Worm (Caenorhabditis elegans) whole organism, young adult: ENCODE data around the gene Y57E12B.1.

ENCODE experiments used
- B0261.1 ChIP-seq: sonication (generic microtip); optimal IDR thresholded peaks from 2 replicates; lab custom pipeline; 2016; ENCODE audit warnings: mild to moderate bottlenecking, missing genetic modification characterization, moderate library complexity, missing compliant biosample characterization
- C17E4.6 ChIP-seq: fragments of 200-800 bp; sonication (Bioruptor generic); IDR thresholded peaks from 2 replicates; pipeline ENCODE4 v1.3.6; 2022; ENCODE audit warnings: missing genetic modification reagents, missing genetic modification characterization, missing compliant biosample characterization
- D2030.7 ChIP-seq: fragments of 200-800 bp; sonication (Bioruptor generic); IDR thresholded peaks from 2 replicates; pipeline ENCODE4 v1.3.6; 2022; ENCODE audit warnings: missing genetic modification reagents, missing genetic modification characterization, missing compliant biosample characterization
- F10E7.11 ChIP-seq: sonication (generic microtip); optimal IDR thresholded peaks from 2 replicates; lab custom pipeline; 2017; ENCODE audit warnings: mild to moderate bottlenecking, missing genetic modification characterization, moderate library complexity, missing compliant biosample characterization
- F22D6.2 ChIP-seq: sonication (generic microtip); optimal IDR thresholded peaks from 2 replicates; lab custom pipeline; 2016; ENCODE audit warnings: mild to moderate bottlenecking, missing genetic modification characterization, missing compliant biosample characterization
- F37B4.10 ChIP-seq: fragments of 200-800 bp; sonication (Bioruptor generic); IDR thresholded peaks from 2 replicates; pipeline ENCODE4 v1.3.6; 2022; ENCODE audit warnings: missing genetic modification characterization, missing compliant biosample characterization
- aptf-2 ChIP-seq: fragments of 200-800 bp; sonication (Bioruptor generic); conservative IDR thresholded peaks from 2 replicates; pipeline ENCODE4 v1.3.6; 2022; ENCODE audit warnings: missing genetic modification reagents, missing genetic modification characterization, missing compliant biosample characterization
- atf-7 ChIP-seq: sonication (generic microtip); optimal IDR thresholded peaks from 2 replicates; lab custom pipeline; 2017; ENCODE audit warnings: mild to moderate bottlenecking, missing genetic modification characterization, missing compliant biosample characterization
- attf-5 ChIP-seq: fragments of 200-800 bp; sonication (Bioruptor generic); optimal IDR thresholded peaks from 2 replicates; lab custom pipeline; 2018; ENCODE audit warnings: mild to moderate bottlenecking, missing genetic modification characterization, missing compliant biosample characterization
- ccch-3 ChIP-seq: fragments of 200-800 bp; sonication (Bioruptor generic); optimal IDR thresholded peaks from 2 replicates; lab custom pipeline; 2018; ENCODE audit warnings: mild to moderate bottlenecking, missing genetic modification characterization, missing compliant biosample characterization
- cebp-1 ChIP-seq, 2 experiments: fragments of 200-800 bp in 1 of 2; sonication (Bioruptor generic) in 1 of 2; sonication (generic microtip) in 1 of 2; IDR thresholded peaks in 1 of 2; optimal IDR thresholded peaks in 1 of 2; 2 replicates each; pipeline versions ENCODE4 v1.3.6 to Lab custom; 2017 to 2022; ENCODE audit warnings: missing compliant biosample characterization in 2 of 2, missing genetic modification characterization in 2 of 2, mild to moderate bottlenecking in 1 of 2, missing genetic modification reagents in 1 of 2, moderate library complexity in 1 of 2
- ekl-4 ChIP-seq: fragments of 200-800 bp; sonication (Bioruptor generic); IDR thresholded peaks from 2 replicates; pipeline ENCODE4 v1.3.6; 2022; ENCODE audit warnings: missing genetic modification reagents, missing genetic modification characterization, missing compliant biosample characterization
- fkh-3 ChIP-seq: sonication (generic microtip); optimal IDR thresholded peaks from 2 replicates; lab custom pipeline; 2016; ENCODE audit warnings: mild to moderate bottlenecking, missing genetic modification characterization, missing compliant biosample characterization
- gei-17 ChIP-seq: fragments of 200-800 bp; sonication (Bioruptor generic); optimal IDR thresholded peaks from 2 replicates; lab custom pipeline; 2018; ENCODE audit warnings: mild to moderate bottlenecking, missing genetic modification characterization, missing compliant biosample characterization
- let-526 ChIP-seq: fragments of 200-800 bp; sonication (Bioruptor generic); IDR thresholded peaks from 2 replicates; pipeline ENCODE4 v1.3.6; 2022; ENCODE audit warnings: missing genetic modification reagents, missing genetic modification characterization, missing compliant biosample characterization
- lin-26 ChIP-seq: fragments of 200-800 bp; sonication (Bioruptor generic); IDR thresholded peaks from 2 replicates; pipeline ENCODE4 v1.3.6; 2022; ENCODE audit warnings: missing genetic modification reagents, missing genetic modification characterization, missing compliant biosample characterization
- lin-35 ChIP-seq, 3 experiments: fragments of 150-350 bp in 2 of 3; sonication (generic microtip) in 1 of 3; optimal IDR thresholded peaks; 2 replicates each; lab custom pipeline; 2014 to 2018; ENCODE audit warnings: missing biosample characterization in 3 of 3, missing genetic modification characterization in 3 of 3, missing genetic modification reagents in 3 of 3
- lin-40 ChIP-seq: sonication (generic microtip); optimal IDR thresholded peaks from 2 replicates; lab custom pipeline; 2016; ENCODE audit warnings: missing genetic modification characterization, mild to moderate bottlenecking, missing compliant biosample characterization, missing genotype, missing genetic modification reagents
- mcd-1 ChIP-seq: fragments of 200-800 bp; sonication (Bioruptor generic); IDR thresholded peaks from 2 replicates; pipeline ENCODE4 v1.3.6; 2022; ENCODE audit warnings: missing genetic modification reagents, missing genetic modification characterization, missing compliant biosample characterization
- nfyb-1 ChIP-seq: fragments of 200-800 bp; sonication (Bioruptor generic); IDR thresholded peaks from 2 replicates; pipeline ENCODE4 v1.3.6; 2022; ENCODE audit warnings: missing genetic modification reagents, missing genetic modification characterization, missing compliant biosample characterization
- nhr-27 ChIP-seq: fragments of 200-800 bp; sonication (Bioruptor generic); optimal IDR thresholded peaks from 2 replicates; lab custom pipeline; 2018; ENCODE audit warnings: mild to moderate bottlenecking, missing genetic modification characterization, moderate library complexity, missing compliant biosample characterization
- nhr-80 ChIP-seq: sonication (generic microtip); optimal IDR thresholded peaks from 2 replicates; lab custom pipeline; 2016; ENCODE audit warnings: missing genetic modification characterization, missing compliant biosample characterization
- nhr-90 ChIP-seq: sonication (generic microtip); optimal IDR thresholded peaks from 2 replicates; lab custom pipeline; 2016; ENCODE audit warnings: missing genotype, mild to moderate bottlenecking, missing genetic modification characterization, missing compliant biosample characterization
- repo-1 ChIP-seq: sonication (generic microtip); optimal IDR thresholded peaks from 2 replicates; lab custom pipeline; 2017; ENCODE audit warnings: mild to moderate bottlenecking, missing genetic modification characterization, missing compliant biosample characterization
- rpc-1 ChIP-seq, 2 experiments: fragments of 150-350 bp in 1 of 2; sonication (generic microtip) in 1 of 2; optimal IDR thresholded peaks; 2 replicates each; lab custom pipeline; 2014 to 2018; ENCODE audit warnings: missing biosample characterization in 1 of 2, missing genetic modification characterization in 1 of 2, missing genetic modification reagents in 1 of 2, missing genotype in 1 of 2
- sdz-38 ChIP-seq: sonication (generic microtip); optimal IDR thresholded peaks from 2 replicates; lab custom pipeline; 2016; ENCODE audit warnings: missing genotype, missing genetic modification characterization, missing compliant biosample characterization
- snpc-1.3 ChIP-seq: sonication (generic microtip); optimal IDR thresholded peaks from 2 replicates; lab custom pipeline; 2017; ENCODE audit warnings: missing genetic modification characterization, mild to moderate bottlenecking, missing compliant biosample characterization, antibody characterized with exemption, moderate library complexity, missing genotype, missing genetic modification reagents; ENCODE audit not compliant: insufficient read depth
- unc-130 ChIP-seq: sonication (generic microtip); optimal IDR thresholded peaks from 2 replicates; lab custom pipeline; 2016; ENCODE audit warnings: missing genetic modification reagents, missing genetic modification characterization, missing compliant biosample characterization
- zfh-2 ChIP-seq: fragments of 200-800 bp; sonication (Bioruptor generic); conservative IDR thresholded peaks from 2 replicates; pipeline ENCODE4 v1.3.6; 2022; ENCODE audit warnings: missing genetic modification reagents, missing genetic modification characterization, missing compliant biosample characterization
- ztf-18 ChIP-seq: sonication (generic microtip); optimal IDR thresholded peaks from 2 replicates; lab custom pipeline; 2016; ENCODE audit warnings: missing genotype, mild to moderate bottlenecking, missing genetic modification characterization, missing compliant biosample characterization
- ztf-25 ChIP-seq: fragments of 200-800 bp; sonication (Bioruptor generic); IDR thresholded peaks from 2 replicates; pipeline ENCODE4 v1.3.6; 2022; ENCODE audit warnings: missing genetic modification reagents, missing genetic modification characterization, missing compliant biosample characterization

The Y57E12B.1 gene

DNA sequence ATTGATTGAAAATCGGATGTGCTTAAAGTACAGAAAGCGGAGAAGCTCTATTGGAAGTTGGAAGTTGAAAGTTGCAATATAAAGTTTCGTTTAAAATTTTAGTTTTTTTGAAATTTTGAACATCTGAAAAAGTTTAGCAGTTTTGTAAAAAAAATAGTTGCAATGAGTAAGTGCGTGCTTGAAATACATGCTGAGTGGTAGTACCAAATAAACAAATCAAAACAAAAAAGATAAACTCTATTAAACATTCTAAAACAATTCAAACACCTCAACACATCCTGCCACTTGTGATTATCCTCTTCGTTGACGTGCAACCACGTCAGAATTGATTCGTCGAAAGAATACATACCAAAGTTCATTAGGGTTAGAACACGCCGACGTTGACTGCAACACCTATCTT lies 29.1 kb upstream of the Y57E12B.1 start:
- TF ChIP-seq nhr-80 (tag; lab: Kevin White, UChicago) (no peak), let-526 (GFP tag; lab: Robert Waterston, UW) (no peak), F10E7.11 (tag; lab: Kevin White, UChicago) (no peak)

DNA sequence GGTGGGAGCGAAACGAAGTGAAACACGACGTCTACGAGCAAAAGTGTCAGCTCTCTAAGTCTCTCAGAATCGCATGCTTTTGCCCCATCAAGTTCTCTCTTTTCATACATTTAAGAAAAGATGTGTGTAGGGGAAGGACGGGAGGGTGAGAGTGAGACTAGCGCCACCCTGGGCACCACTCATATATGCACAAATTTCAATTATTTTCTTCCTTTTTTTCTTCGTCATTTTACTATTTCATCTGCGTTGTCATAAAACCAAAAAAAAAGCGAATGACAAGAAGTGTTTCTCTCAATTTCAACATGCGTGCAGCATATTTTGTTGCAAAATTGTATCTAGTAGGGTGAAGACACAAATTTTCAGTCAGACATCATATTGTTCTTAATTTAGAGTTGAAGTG lies 21.7 kb upstream of the Y57E12B.1 start:
- TF ChIP-seq fkh-3 (tag; lab: Kevin White, UChicago): no peak
- no peak for TF ChIP-seq nhr-90 (tag; lab: Kevin White, UChicago)
- no peak for TF ChIP-seq D2030.7
- TF ChIP-seq atf-7 (tag; lab: Kevin White, UChicago): no peak
- TF ChIP-seq lin-40: no peak
- TF ChIP-seq lin-26: no peak
- no peak for TF ChIP-seq aptf-2 (GFP tag; lab: Robert Waterston, UW)
- no peak for TF ChIP-seq F37B4.10 (GFP tag; lab: Robert Waterston, UW)
- no peak for TF ChIP-seq rpc-1 (optimal IDR thresholded peaks at IDR 0.05; lab: Kevin White, UChicago)
- TF ChIP-seq rpc-1 (tag; optimal IDR thresholded peaks at IDR 0.05; lab: Kevin White, UChicago): no peak
- TF ChIP-seq sdz-38 (tag; lab: Kevin White, UChicago): no peak
- TF ChIP-seq B0261.1 (tag; lab: Kevin White, UChicago): no peak
- no peak for TF ChIP-seq lin-35 (GFP tag; optimal IDR thresholded peaks at IDR 0.05; lab: Kevin White, UChicago)
- TF ChIP-seq zfh-2 (GFP tag; lab: Robert Waterston, UW): no peak
- no peak for TF ChIP-seq nhr-27 (tag; lab: Kevin White, UChicago)
- no peak for TF ChIP-seq C17E4.6 (GFP tag; lab: Robert Waterston, UW)
- no peak for TF ChIP-seq gei-17 (GFP tag; lab: Kevin White, UChicago)

- TF ChIP-seq ztf-25 (GFP tag; lab: Robert Waterston, UW) (no peak), let-526 (GFP tag; lab: Robert Waterston, UW) (no peak), F22D6.2 (no peak), attf-5 (GFP tag; lab: Kevin White, UChicago) (no peak), nfyb-1 (GFP tag; lab: Robert Waterston, UW) (no peak), cebp-1 (GFP tag; IDR thresholded peaks at IDR 0.05; lab: Robert Waterston, UW) (no peak), cebp-1 (tag; optimal IDR thresholded peaks at IDR 0.05; lab: Kevin White, UChicago) (no peak), lin-35 (GFP tag; optimal IDR thresholded peaks at IDR 0.05; lab: Kevin White, UChicago) (no peak), snpc-1.3 (tag; lab: Kevin White, UChicago) (no peak), ekl-4 (GFP tag; lab: Robert Waterston, UW) (no peak), ztf-18 (tag; lab: Kevin White, UChicago) (no peak)
These were observed 19.4 kb upstream of the Y57E12B.1 start, which contains the start of gene unc-68 for ce11 chrV:6928938-6929337. TSS of gene unc-68 (minus strand) at chrV:6929038.

ce11 chrV:6930284-6930683 lies 18.0 kb upstream of the Y57E12B.1 start:
- peak; percentile 59 for TF ChIP-seq zfh-2 (GFP tag; lab: Robert Waterston, UW)
- no peak for TF ChIP-seq unc-130 (GFP tag; lab: Kevin White, UChicago)

- TF ChIP-seq gei-17 (GFP tag; lab: Kevin White, UChicago): no peak
- no peak for TF ChIP-seq repo-1 (tag; lab: Kevin White, UChicago)
- TF ChIP-seq lin-40: no peak
- TF ChIP-seq nhr-90 (tag; lab: Kevin White, UChicago): no peak
- no peak for TF ChIP-seq ccch-3
- TF ChIP-seq mcd-1 (GFP tag; lab: Robert Waterston, UW): no peak
These were observed 14.1 kb upstream of the Y57E12B.1 start, which contains the start of gene lipl-6 for ce11 chrV:6934212-6934611. TSS of gene lipl-6 (minus strand) at chrV:6934312.
